Worm (Caenorhabditis elegans) whole organism, L3 larva: ENCODE results near the gene sphk-1.

Experiments
- ZK546.5 ChIP-seq: sonication (generic microtip); optimal IDR thresholded peaks from 2 replicates; lab custom pipeline; 2017; ENCODE audit warnings: missing biosample characterization, missing genetic modification characterization
- ceh-16 ChIP-seq: sonication (generic microtip); optimal IDR thresholded peaks from 2 replicates; lab custom pipeline; 2017; ENCODE audit warnings: missing biosample characterization, missing genetic modification characterization
- ceh-28 ChIP-seq: fragments of 150-350 bp; optimal IDR thresholded peaks from 2 replicates; lab custom pipeline; 2014; ENCODE audit warnings: missing biosample characterization, missing genetic modification reagents, missing genetic modification characterization
- ceh-82 ChIP-seq: fragments of 150-350 bp; optimal IDR thresholded peaks from 2 replicates; lab custom pipeline; 2014; ENCODE audit warnings: missing biosample characterization, missing genetic modification characterization
- ceh-9 ChIP-seq: sonication (generic microtip); optimal IDR thresholded peaks from 2 replicates; lab custom pipeline; 2018; ENCODE audit warnings: missing biosample characterization, missing genetic modification characterization
- daf-12 ChIP-seq: fragments of 150-350 bp; optimal IDR thresholded peaks from 2 replicates; lab custom pipeline; 2014; ENCODE audit warnings: missing biosample characterization, missing genetic modification reagents, missing genetic modification characterization
- egl-5 ChIP-seq: fragments of 150-350 bp; optimal IDR thresholded peaks from 2 replicates; lab custom pipeline; 2017; ENCODE audit warnings: missing biosample characterization, missing genetic modification reagents, missing genetic modification characterization, inconsistent platforms
- elt-1 ChIP-seq: fragments of 150-350 bp; optimal IDR thresholded peaks from 2 replicates; lab custom pipeline; 2014; ENCODE audit warnings: missing biosample characterization, missing genetic modification characterization
- elt-2 ChIP-seq: sonication (generic microtip); optimal IDR thresholded peaks from 2 replicates; lab custom pipeline; 2016; ENCODE audit warnings: missing genetic modification reagents, mild to moderate bottlenecking, missing genetic modification characterization, missing compliant biosample characterization
- elt-3 ChIP-seq, 3 experiments: fragments of 150-350 bp in 1 of 3; sonication (generic microtip) in 2 of 3; optimal IDR thresholded peaks; 2 replicates in 2 of 3; 4 replicates in 1 of 3; lab custom pipeline; 2014 to 2017; ENCODE audit warnings: missing biosample characterization in 3 of 3, missing genetic modification characterization in 3 of 3
- fkh-10 ChIP-seq: sonication (generic microtip); optimal IDR thresholded peaks from 2 replicates; lab custom pipeline; 2017; ENCODE audit warnings: missing biosample characterization, missing genetic modification reagents, missing genetic modification characterization
- fos-1 ChIP-seq: fragments of 150-350 bp; optimal IDR thresholded peaks from 2 replicates; lab custom pipeline; 2014; ENCODE audit warnings: missing biosample characterization, missing genetic modification characterization
- jun-1 ChIP-seq: fragments of 150-350 bp; optimal IDR thresholded peaks from 2 replicates; lab custom pipeline; 2014; ENCODE audit warnings: missing biosample characterization, missing genetic modification reagents, missing genetic modification characterization
- lin-15B ChIP-seq: fragments of 150-350 bp; optimal IDR thresholded peaks from 2 replicates; lab custom pipeline; 2014; ENCODE audit warnings: missing biosample characterization, missing genetic modification characterization
- mdl-1 ChIP-seq: fragments of 150-350 bp; optimal IDR thresholded peaks from 2 replicates; lab custom pipeline; 2014; ENCODE audit warnings: missing biosample characterization, missing genetic modification characterization
- nhr-11 ChIP-seq: fragments of 150-350 bp; optimal IDR thresholded peaks from 2 replicates; lab custom pipeline; 2014; ENCODE audit warnings: missing biosample characterization, missing genetic modification characterization
- nhr-23 ChIP-seq: fragments of 150-350 bp; optimal IDR thresholded peaks from 2 replicates; lab custom pipeline; 2014; ENCODE audit warnings: missing biosample characterization, missing genetic modification reagents, missing genetic modification characterization
- nhr-77 ChIP-seq: fragments of 150-350 bp; optimal IDR thresholded peaks from 2 replicates; lab custom pipeline; 2014; ENCODE audit warnings: missing biosample characterization, missing genetic modification characterization
- pha-4 ChIP-seq: fragments of 150-350 bp; optimal IDR thresholded peaks from 2 replicates; lab custom pipeline; 2014; ENCODE audit warnings: missing biosample characterization, missing genetic modification reagents, missing genetic modification characterization
- pqm-1 ChIP-seq: fragments of 150-350 bp; optimal IDR thresholded peaks from 2 replicates; lab custom pipeline; 2017; ENCODE audit warnings: missing biosample characterization, missing genetic modification characterization, inconsistent platforms
- sea-2 ChIP-seq: fragments of 150-350 bp; sonication (generic microtip); optimal IDR thresholded peaks from 4 replicates; lab custom pipeline; 2014; ENCODE audit warnings: missing biosample characterization, missing genetic modification reagents, missing genetic modification characterization
- skn-1 ChIP-seq: fragments of 150-350 bp; optimal IDR thresholded peaks from 2 replicates; lab custom pipeline; 2014; ENCODE audit warnings: missing biosample characterization, missing genetic modification characterization
- snpc-4 ChIP-seq: fragments of 150-350 bp; optimal IDR thresholded peaks from 2 replicates; lab custom pipeline; 2014; ENCODE audit warnings: missing biosample characterization, missing genetic modification characterization
- zag-1 ChIP-seq: fragments of 150-350 bp; optimal IDR thresholded peaks from 2 replicates; lab custom pipeline; 2014; ENCODE audit warnings: missing biosample characterization, missing genetic modification characterization
- ztf-4 ChIP-seq: fragments of 150-350 bp; optimal IDR thresholded peaks from 2 replicates; lab custom pipeline; 2014; ENCODE audit warnings: missing biosample characterization, missing genetic modification characterization

The sphk-1 gene

DNA sequence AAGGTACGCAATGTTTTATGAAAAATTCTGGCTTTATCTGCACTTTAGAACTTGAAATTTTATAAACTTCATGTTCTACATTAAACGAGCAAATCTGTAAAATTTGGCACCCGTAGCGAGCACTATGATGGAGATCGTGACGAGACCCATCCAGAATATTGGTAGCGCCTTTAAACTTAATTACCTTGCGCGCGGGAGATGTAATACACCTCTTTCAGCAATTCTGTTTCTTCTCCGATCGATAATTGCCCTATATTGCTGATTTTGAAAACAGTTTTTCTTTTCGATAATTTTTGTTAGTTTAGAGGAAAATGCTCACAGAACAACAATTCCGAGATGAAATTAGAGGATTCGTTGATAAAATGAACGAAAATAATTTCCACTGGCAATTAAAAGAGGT is 42.6 kb downstream of the sphk-1 start, which contains the start of gene atg-10:
Gene atg-10, plus strand, starts transcription at position 301 of the 400 bp plus-strand sequence.
- TF ChIP-seq ztf-4 (tag; lab: Kevin White, UChicago) (no peak), nhr-11 (tag; lab: Kevin White, UChicago) (no peak), elt-3 (tag; optimal IDR thresholded peaks at IDR 0.05; lab: Kevin White, UChicago) (no peak), ceh-16 (no peak), ceh-9 (tag; lab: Kevin White, UChicago) (no peak), ceh-82 (tag; lab: Kevin White, UChicago) (no peak), egl-5 (tag; lab: Kevin White, UChicago) (no peak), daf-12 (no peak)

DNA sequence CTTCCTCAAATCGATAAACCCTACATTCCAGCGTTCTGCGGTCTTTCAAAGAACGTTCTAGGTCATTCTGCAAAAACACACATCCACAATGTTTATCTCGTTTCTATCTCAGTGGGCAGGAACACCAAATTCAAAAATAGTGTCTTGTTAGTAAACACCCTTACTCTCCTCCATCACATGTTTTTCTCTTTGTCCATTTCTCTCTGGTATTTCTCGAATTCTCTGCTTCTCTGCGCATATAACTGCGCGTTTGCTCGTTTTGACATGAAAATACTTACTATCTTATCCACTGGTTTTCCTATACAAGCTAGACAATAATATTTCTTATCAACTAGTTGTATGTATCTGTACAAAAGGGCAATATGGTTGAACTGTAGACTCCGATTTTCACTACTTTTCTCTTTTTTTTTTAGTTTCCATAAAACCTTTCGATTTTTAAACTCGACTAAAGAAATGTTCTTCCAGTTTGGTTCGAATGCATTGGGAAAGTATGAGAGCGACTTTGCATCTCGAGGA is 50.8 kb downstream of the sphk-1 start, which contains the start of gene pyr-1:
Gene pyr-1, plus strand, starts transcription at position 466 of the 516 bp plus-strand sequence.
- TF ChIP-seq fkh-10 (no peak), egl-5 (tag; lab: Kevin White, UChicago) (peak; percentile 58), ZK546.5 (tag; lab: Kevin White, UChicago) (no peak), mdl-1 (tag; lab: Kevin White, UChicago) (no peak), snpc-4 (tag; lab: Kevin White, UChicago) (no peak), nhr-11 (tag; lab: Kevin White, UChicago) (no peak), sea-2 (no peak), nhr-77 (no peak), zag-1 (no peak), fos-1 (tag; lab: Kevin White, UChicago) (no peak), elt-1 (tag; lab: Kevin White, UChicago) (no peak), pqm-1 (tag; lab: Kevin White, UChicago) (no peak), ceh-28 (tag; lab: Kevin White, UChicago) (no peak), pha-4 (tag; lab: Kevin White, UChicago) (peak; percentile 91), elt-2 (tag; lab: Kevin White, UChicago) (peak; percentile 9), lin-15B (tag; lab: Kevin White, UChicago) (no peak), nhr-23 (tag; lab: Kevin White, UChicago) (no peak), skn-1 (tag; lab: Kevin White, UChicago) (no peak), jun-1 (tag; lab: Kevin White, UChicago) (no peak)
- TF ChIP-seq, all 47 proteins: peak for 3
